Fruit fly (Drosophila melanogaster) whole organism, embryonic: Measurements from ENCODE around the gene CG32259.

Experiments
- Atf-2 ChIP-seq: fragments of 200-800 bp; sonication (Bioruptor generic); optimal IDR thresholded peaks from 2 replicates; lab custom pipeline; 2016; ENCODE audit warnings: missing biosample characterization, missing genetic modification characterization
- BEAF-32 ChIP-seq: fragments of 200-800 bp; sonication (Bioruptor generic); optimal IDR thresholded peaks from 3 replicates; lab custom pipeline; 2017; ENCODE audit warnings: missing biosample characterization, missing genetic modification characterization, mild to moderate bottlenecking, moderate library complexity, missing genetic modification reagents
- Bteb2 ChIP-seq: fragments of 200-800 bp; sonication (Bioruptor generic); optimal IDR thresholded peaks from 2 replicates; lab custom pipeline; 2016; ENCODE audit warnings: missing biosample characterization, missing genetic modification characterization
- CG10209 ChIP-seq: fragments of 200-800 bp; sonication (Bioruptor generic); optimal IDR thresholded peaks from 3 replicates; lab custom pipeline; 2017; ENCODE audit warnings: missing biosample characterization, mild to moderate bottlenecking, missing genetic modification characterization, missing genetic modification reagents
- CG1024 ChIP-seq: fragments of 200-800 bp; sonication (Bioruptor generic); IDR thresholded peaks from 2 replicates; pipeline ENCODE4 v1.3.6; 2022; ENCODE audit warnings: missing biosample characterization, missing genetic modification characterization
- CG12104 ChIP-seq: fragments of 200-800 bp; sonication (Bioruptor generic); optimal IDR thresholded peaks from 3 replicates; lab custom pipeline; 2016; ENCODE audit warnings: missing biosample characterization, missing genetic modification characterization
- CG14441 ChIP-seq: fragments of 200-800 bp; sonication (Bioruptor generic); IDR thresholded peaks from 2 replicates; pipeline ENCODE4 v1.3.6; 2022; ENCODE audit warnings: missing biosample characterization, missing genetic modification characterization
- CG1603 ChIP-seq: fragments of 200-800 bp; sonication (Bioruptor generic); optimal IDR thresholded peaks from 2 replicates; lab custom pipeline; 2019; ENCODE audit warnings: missing biosample characterization, mild to moderate bottlenecking, missing genetic modification characterization, moderate library complexity
- CG1647 ChIP-seq: fragments of 200-800 bp; sonication (Bioruptor generic); optimal IDR thresholded peaks from 3 replicates; lab custom pipeline; 2016; ENCODE audit warnings: missing biosample characterization, missing genetic modification characterization
- CG16813 ChIP-seq: fragments of 200-800 bp; sonication (Bioruptor generic); IDR thresholded peaks from 3 replicates; pipeline ENCODE4 v1.3.6; 2022; ENCODE audit warnings: missing biosample characterization, missing genetic modification characterization; ENCODE audit not compliant: partially characterized antibody
- CG17328 ChIP-seq: fragments of 200-800 bp; sonication (Bioruptor generic); IDR thresholded peaks from 2 replicates; pipeline ENCODE4 v1.3.6; 2022; ENCODE audit warnings: missing biosample characterization, missing genetic modification characterization
- CG1832 ChIP-seq: fragments of 200-800 bp; sonication (Bioruptor generic); optimal IDR thresholded peaks from 2 replicates; lab custom pipeline; 2017; ENCODE audit warnings: missing biosample characterization, mild to moderate bottlenecking, missing genetic modification characterization, inconsistent platforms
- CG2889 ChIP-seq: fragments of 200-800 bp; sonication (Bioruptor generic); IDR thresholded peaks from 3 replicates; pipeline ENCODE4 v1.3.6; 2022; ENCODE audit warnings: missing biosample characterization, missing genetic modification characterization
- CG3995 ChIP-seq: fragments of 200-800 bp; sonication (Bioruptor generic); optimal IDR thresholded peaks from 3 replicates; lab custom pipeline; 2016; ENCODE audit warnings: missing biosample characterization, missing genetic modification characterization
- CG4854 ChIP-seq: fragments of 200-800 bp; sonication (Bioruptor generic); optimal IDR thresholded peaks from 2 replicates; lab custom pipeline; 2016; ENCODE audit warnings: missing biosample characterization, missing genetic modification characterization, inconsistent platforms
- CG7928 ChIP-seq: fragments of 200-800 bp; sonication (Bioruptor generic); optimal IDR thresholded peaks from 2 replicates; lab custom pipeline; 2017; ENCODE audit warnings: missing biosample characterization, mild to moderate bottlenecking, missing genetic modification characterization
- CG9727 ChIP-seq: fragments of 200-800 bp; sonication (Bioruptor generic); optimal IDR thresholded peaks from 3 replicates; lab custom pipeline; 2017; ENCODE audit warnings: missing biosample characterization, mild to moderate bottlenecking, missing genetic modification characterization
- Dad ChIP-seq: fragments of 200-800 bp; sonication (Bioruptor generic); optimal IDR thresholded peaks from 3 replicates; lab custom pipeline; 2016; ENCODE audit warnings: missing biosample characterization, missing genetic modification characterization
- E2f1 ChIP-seq: fragments of 200-800 bp; sonication (Bioruptor generic); IDR thresholded peaks from 2 replicates; pipeline ENCODE4 v1.3.6; 2022; ENCODE audit warnings: missing biosample characterization, missing genetic modification characterization
- HmgZ ChIP-seq: fragments of 200-800 bp; sonication (Bioruptor generic); optimal IDR thresholded peaks from 2 replicates; lab custom pipeline; 2018; ENCODE audit warnings: missing biosample characterization, mild to moderate bottlenecking, missing genetic modification characterization
- Kr ChIP-seq: fragments of 200-800 bp; sonication (Bioruptor generic); optimal IDR thresholded peaks from 2 replicates; lab custom pipeline; 2017; ENCODE audit warnings: missing biosample characterization, mild to moderate bottlenecking, missing genetic modification characterization
- Max ChIP-seq: fragments of 200-800 bp; sonication (Bioruptor generic); optimal IDR thresholded peaks from 2 replicates; lab custom pipeline; 2016; ENCODE audit warnings: missing biosample characterization, mild to moderate bottlenecking, missing genetic modification characterization
- Scr ChIP-seq: fragments of 200-800 bp; sonication (Bioruptor generic); IDR thresholded peaks from 2 replicates; pipeline ENCODE4 v1.3.6; 2022; ENCODE audit warnings: missing biosample characterization, missing genetic modification characterization; ENCODE audit not compliant: partially characterized antibody
- Trl ChIP-seq, 3 experiments: fragments of >200 bp in 2 of 3; fragments of 200-800 bp in 1 of 3; sonication (Bioruptor generic) in 1 of 3; optimal IDR thresholded peaks; 2 replicates in 1 of 3; 3 replicates in 2 of 3; lab custom pipeline; 2016 to 2017; ENCODE audit warnings: missing biosample characterization in 1 of 3, missing genetic modification characterization in 1 of 3
- abd-A ChIP-seq: fragments of 200-800 bp; sonication (Bioruptor generic); optimal IDR thresholded peaks from 3 replicates; lab custom pipeline; 2019; ENCODE audit warnings: missing biosample characterization, mild to moderate bottlenecking, missing genetic modification characterization, moderate library complexity
- ac ChIP-seq: fragments of 200-800 bp; sonication (Bioruptor generic); optimal IDR thresholded peaks from 3 replicates; lab custom pipeline; 2017; ENCODE audit warnings: missing biosample characterization, mild to moderate bottlenecking, missing genetic modification characterization
- bbx ChIP-seq: fragments of 200-800 bp; sonication (Bioruptor generic); IDR thresholded peaks from 2 replicates; pipeline ENCODE4 v1.3.6; 2022; ENCODE audit warnings: missing biosample characterization, missing genetic modification characterization; ENCODE audit not compliant: partially characterized antibody
- br ChIP-seq: fragments of >200 bp; optimal IDR thresholded peaks from 2 replicates; lab custom pipeline; 2017
- chinmo ChIP-seq: fragments of 200-800 bp; sonication (Bioruptor generic); IDR thresholded peaks from 4 replicates; pipeline ENCODE4 v1.3.6; 2022; ENCODE audit warnings: missing biosample characterization, missing genetic modification characterization; ENCODE audit not compliant: partially characterized antibody
- ci ChIP-seq: fragments of 200-800 bp; sonication (Bioruptor generic); IDR thresholded peaks from 3 replicates; pipeline ENCODE4 v1.3.6; 2022; ENCODE audit warnings: missing biosample characterization, missing genetic modification characterization
- dimm ChIP-seq: fragments of 200-800 bp; sonication (Bioruptor generic); IDR thresholded peaks from 2 replicates; pipeline ENCODE4 v1.3.6; 2022; ENCODE audit warnings: missing biosample characterization, missing genetic modification characterization
- dysf ChIP-seq: fragments of 200-800 bp; sonication (Bioruptor generic); IDR thresholded peaks from 3 replicates; pipeline ENCODE4 v1.3.6; 2022; ENCODE audit warnings: missing biosample characterization, missing genetic modification characterization
- ewg ChIP-seq: fragments of 200-800 bp; sonication (Bioruptor generic); optimal IDR thresholded peaks from 3 replicates; lab custom pipeline; 2017; ENCODE audit warnings: mild to moderate bottlenecking, missing biosample characterization, missing genetic modification reagents, missing genetic modification characterization
- ftz-f1 ChIP-seq: fragments of 200-800 bp; sonication (Bioruptor generic); optimal IDR thresholded peaks from 2 replicates; lab custom pipeline; 2016; ENCODE audit warnings: missing biosample characterization, missing genetic modification characterization
- grn ChIP-seq: fragments of 200-800 bp; sonication (Bioruptor generic); optimal IDR thresholded peaks from 3 replicates; lab custom pipeline; 2017; ENCODE audit warnings: missing biosample characterization, missing genetic modification characterization
- gt ChIP-seq: fragments of 200-800 bp; sonication (Bioruptor generic); IDR thresholded peaks from 2 replicates; pipeline ENCODE4 v1.3.6; 2022; ENCODE audit warnings: missing biosample characterization, missing genetic modification characterization
- h ChIP-seq: fragments of >200 bp; optimal IDR thresholded peaks from 2 replicates; lab custom pipeline; 2017
- ind ChIP-seq: fragments of 200-800 bp; sonication (Bioruptor generic); optimal IDR thresholded peaks from 3 replicates; lab custom pipeline; 2016; ENCODE audit warnings: missing biosample characterization, missing genetic modification characterization
- lilli ChIP-seq: fragments of 200-800 bp; sonication (Bioruptor generic); optimal IDR thresholded peaks from 3 replicates; lab custom pipeline; 2016; ENCODE audit warnings: missing biosample characterization, missing genetic modification characterization
- mld ChIP-seq: fragments of 200-800 bp; sonication (Bioruptor generic); IDR thresholded peaks from 3 replicates; pipeline ENCODE4 v1.3.6; 2022; ENCODE audit warnings: missing biosample characterization, missing genetic modification characterization; ENCODE audit not compliant: partially characterized antibody
- pan ChIP-seq, 4 experiments: fragments of >200 bp in 3 of 4; fragments of 200-800 bp in 1 of 4; sonication (Bioruptor generic) in 1 of 4; optimal IDR thresholded peaks in 3 of 4; IDR thresholded peaks in 1 of 4; 2 replicates each; pipeline versions ENCODE4 v1.3.6 to Lab custom; 2017 to 2022; ENCODE audit warnings: missing biosample characterization in 2 of 4, missing genetic modification characterization in 2 of 4, mixed read lengths in 1 of 4
- pita ChIP-seq: fragments of 200-800 bp; sonication (Bioruptor generic); optimal IDR thresholded peaks from 2 replicates; lab custom pipeline; 2017; ENCODE audit warnings: missing biosample characterization, mild to moderate bottlenecking, missing genetic modification characterization
- repo ChIP-seq: fragments of 200-800 bp; sonication (Bioruptor generic); optimal IDR thresholded peaks from 2 replicates; lab custom pipeline; 2016; ENCODE audit warnings: missing biosample characterization, missing genetic modification characterization
- sna ChIP-seq: fragments of 200-800 bp; sonication (Bioruptor generic); IDR thresholded peaks from 2 replicates; pipeline ENCODE4 v1.3.6; 2022; ENCODE audit warnings: missing biosample characterization, missing genetic modification characterization; ENCODE audit not compliant: partially characterized antibody
- sob ChIP-seq: fragments of 200-800 bp; sonication (Bioruptor generic); IDR thresholded peaks from 2 replicates; pipeline ENCODE4 v1.3.6; 2022; ENCODE audit warnings: missing biosample characterization, missing genetic modification characterization
- sqz ChIP-seq: fragments of 200-800 bp; sonication (Bioruptor generic); optimal IDR thresholded peaks from 3 replicates; lab custom pipeline; 2018; ENCODE audit warnings: missing biosample characterization, mild to moderate bottlenecking, missing genetic modification characterization
- trem ChIP-seq: fragments of 200-800 bp; optimal IDR thresholded peaks from 3 replicates; lab custom pipeline; 2019; ENCODE audit warnings: missing biosample characterization, mild to moderate bottlenecking, missing genetic modification characterization, moderate library complexity
- zfh1 ChIP-seq: fragments of 200-800 bp; sonication (Bioruptor generic); IDR thresholded peaks from 3 replicates; pipeline ENCODE4 v1.3.6; 2022; ENCODE audit warnings: missing biosample characterization, missing genetic modification characterization
- zfh2 ChIP-seq: fragments of 200-800 bp; sonication (Bioruptor generic); optimal IDR thresholded peaks from 2 replicates; lab custom pipeline; 2016; ENCODE audit warnings: missing biosample characterization, missing genetic modification characterization

The CG32259 gene

dm6 chr3L:4070221-4070995, 1.2 kb downstream of the CG32259 start (continued):
- TF ChIP-seq ac (GFP tag; lab: Kevin White, UChicago) = peak; percentile 4
- TF ChIP-seq trem = peak; percentile 13
- TF ChIP-seq chinmo = no peak
- no peak for TF ChIP-seq pita (GFP tag; lab: Kevin White, UChicago)
- peak; percentile 9 for TF ChIP-seq sqz (GFP tag; lab: Kevin White, UChicago)
- TF ChIP-seq CG1832 (GFP tag; lab: Kevin White, UChicago) = no peak
- TF ChIP-seq br (lab: Kevin White, UChicago) = no peak
- TF ChIP-seq gt = peak; percentile 70
- no peak for TF ChIP-seq sna (GFP tag; lab: Robert Waterston, UW)
- peak; percentile 76 for TF ChIP-seq ewg
- no peak for TF ChIP-seq abd-A (tag; lab: Kevin White, UChicago)
- TF ChIP-seq repo = peak; percentile 76
- peak; percentile 86 for TF ChIP-seq Atf-2 (GFP tag; lab: Kevin White, UChicago)
- peak; percentile 84 for TF ChIP-seq CG9727
- TF ChIP-seq CG17328 = peak; percentile 94
- no peak for TF ChIP-seq bbx (GFP tag; lab: Robert Waterston, UW)
- peak in 1 of 2 experiments; percentile 9 for TF ChIP-seq Trl (optimal IDR thresholded peaks at IDR 0.05; lab: Kevin White, UChicago)
- peak; percentile 71 for TF ChIP-seq Trl (GFP tag; optimal IDR thresholded peaks at IDR 0.05; lab: Kevin White, UChicago)
- peak; percentile 86 for TF ChIP-seq dimm (GFP tag; lab: Robert Waterston, UW)
- TF ChIP-seq ci (GFP tag; lab: Robert Waterston, UW) = peak; percentile 98
- TF ChIP-seq Dad (GFP tag; lab: Kevin White, UChicago) = peak; percentile 76
- peak; percentile 92 for TF ChIP-seq ind (GFP tag; lab: Kevin White, UChicago)
- no peak for TF ChIP-seq h (lab: Kevin White, UChicago)
- peak; percentile 89 for TF ChIP-seq HmgZ (tag; lab: Kevin White, UChicago)
- peak; percentile 46 for TF ChIP-seq CG12104 (GFP tag; lab: Kevin White, UChicago)
- TF ChIP-seq Max = peak; percentile 67
- peak; percentile 93 for TF ChIP-seq lilli (GFP tag; lab: Kevin White, UChicago)
- TF ChIP-seq mld (GFP tag; lab: Robert Waterston, UW) = no peak
- no peak for TF ChIP-seq Scr
- no peak for TF ChIP-seq pan (optimal IDR thresholded peaks at IDR 0.05; lab: Kevin White, UChicago)
- TF ChIP-seq pan (GFP tag; optimal IDR thresholded peaks at IDR 0.05 in 1 of 2, IDR thresholded peaks at IDR 0.05 in 1 of 2) = peak in 1 of 2 experiments; percentile 94
- TF ChIP-seq CG14441 (GFP tag; lab: Robert Waterston, UW) = peak; percentile 90
- TF ChIP-seq grn (GFP tag; lab: Kevin White, UChicago) = no peak
- no peak for TF ChIP-seq CG16813 (GFP tag; lab: Robert Waterston, UW)
- TF ChIP-seq BEAF-32 (GFP tag; lab: Kevin White, UChicago) = no peak
- no peak for TF ChIP-seq Kr (GFP tag; lab: Kevin White, UChicago)
- TF ChIP-seq CG4854 (GFP tag; lab: Kevin White, UChicago) = peak; percentile 56
- TF ChIP-seq E2f1 (GFP tag; lab: Robert Waterston, UW) = peak; percentile 87
- TF ChIP-seq sob (GFP tag; lab: Robert Waterston, UW) = peak; percentile 93
- TF ChIP-seq zfh1 (GFP tag; lab: Robert Waterston, UW) = peak; percentile 89
- peak; percentile 93 for TF ChIP-seq CG1603 (tag; lab: Kevin White, UChicago)
- no peak for TF ChIP-seq ftz-f1 (GFP tag; lab: Kevin White, UChicago)
- peak; percentile 84 for TF ChIP-seq CG10209 (GFP tag; lab: Kevin White, UChicago)
- peak; percentile 76 for TF ChIP-seq Bteb2 (GFP tag; lab: Kevin White, UChicago)
- peak; percentile 96 for TF ChIP-seq dysf
- peak; percentile 84 for TF ChIP-seq CG1024 (GFP tag; lab: Robert Waterston, UW)
- TF ChIP-seq CG1647 (GFP tag; lab: Kevin White, UChicago) = peak; percentile 72
- peak; percentile 59 for TF ChIP-seq CG3995 (GFP tag; lab: Kevin White, UChicago)
- TF ChIP-seq CG2889 = peak; percentile 88
- peak; percentile 64 for TF ChIP-seq CG7928 (GFP tag; lab: Kevin White, UChicago)
- TF ChIP-seq zfh2 (GFP tag; lab: Kevin White, UChicago) = peak; percentile 94
